Worm (Caenorhabditis elegans) whole organism, L4/young adult: ENCODE data around the gene W09H1.3.

Experiments
- W03F9.2 ChIP-seq: fragments of 150-350 bp; optimal IDR thresholded peaks from 2 replicates; lab custom pipeline; 2014; ENCODE audit warnings: missing biosample characterization, missing genetic modification characterization
- dao-5 ChIP-seq: sonication (generic microtip); optimal IDR thresholded peaks from 2 replicates; lab custom pipeline; 2016; ENCODE audit warnings: missing genotype, missing genetic modification characterization, moderate library complexity, missing compliant biosample characterization

DNA sequence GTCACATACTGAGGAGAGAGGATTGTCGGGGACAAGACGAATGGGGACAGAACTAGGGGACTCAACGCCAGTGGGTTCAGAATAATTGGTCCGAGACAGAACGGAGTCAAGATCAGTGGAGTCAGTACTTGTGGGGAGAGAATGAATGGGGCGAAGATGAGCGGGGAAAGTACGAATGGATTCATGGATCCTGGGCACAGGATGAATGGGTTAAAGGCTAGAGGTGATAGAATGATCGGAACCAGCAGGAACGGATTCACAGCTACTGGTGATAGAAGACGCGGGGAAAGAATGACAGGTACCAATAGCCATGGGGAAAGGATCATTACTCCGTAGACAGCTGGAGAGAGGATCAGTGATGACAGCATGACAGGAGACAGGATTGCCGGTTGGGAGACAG is 44.7 kb upstream of the W09H1.3 start:
- TF ChIP-seq W03F9.2 (tag; lab: Kevin White, UChicago) (no peak), dao-5 (tag; lab: Kevin White, UChicago) (no peak)
